Fruit fly (Drosophila melanogaster) whole organism, embryonic: ENCODE results near the gene Cnep1r2.
A peak's percentile ranks its signal among the peaks of the same experiment; 100 is the strongest.

ENCODE experiments used
- CG10267 ChIP-seq: fragments of 200-800 bp; sonication (Bioruptor generic); optimal IDR thresholded peaks from 2 replicates; lab custom pipeline; 2018; ENCODE audit warnings: missing biosample characterization, mild to moderate bottlenecking, missing genetic modification characterization, moderate library complexity
- CG10274 ChIP-seq: fragments of 200-800 bp; sonication (Bioruptor generic); optimal IDR thresholded peaks from 3 replicates; lab custom pipeline; 2017; ENCODE audit warnings: missing biosample characterization, mild to moderate bottlenecking, missing genetic modification characterization
- CG11723 ChIP-seq: fragments of 200-800 bp; sonication (Bioruptor generic); optimal IDR thresholded peaks from 2 replicates; lab custom pipeline; 2017; ENCODE audit warnings: missing biosample characterization, mild to moderate bottlenecking, missing genetic modification characterization
- CG12071 ChIP-seq: fragments of 200-800 bp; sonication (Bioruptor generic); optimal IDR thresholded peaks from 3 replicates; lab custom pipeline; 2018; ENCODE audit warnings: missing biosample characterization, mild to moderate bottlenecking, missing genetic modification characterization
- CG14050 ChIP-seq: fragments of 200-800 bp; sonication (Bioruptor generic); IDR thresholded peaks from 3 replicates; pipeline ENCODE4 v1.3.6; 2022; ENCODE audit warnings: missing biosample characterization, missing genetic modification characterization
- CG15011 ChIP-seq: fragments of 200-800 bp; sonication (Bioruptor generic); optimal IDR thresholded peaks from 3 replicates; lab custom pipeline; 2018; ENCODE audit warnings: missing biosample characterization, mild to moderate bottlenecking, missing genetic modification characterization
- CG16779 ChIP-seq: fragments of 200-800 bp; sonication (Bioruptor generic); IDR thresholded peaks from 2 replicates; pipeline ENCODE4 v1.3.6; 2022; ENCODE audit warnings: missing biosample characterization, missing genetic modification characterization
- CG17829 ChIP-seq: fragments of 200-800 bp; optimal IDR thresholded peaks from 2 replicates; lab custom pipeline; 2019; ENCODE audit warnings: missing biosample characterization, mild to moderate bottlenecking, missing genetic modification characterization, moderate library complexity
- CG18619 ChIP-seq: fragments of 200-800 bp; sonication (Bioruptor generic); optimal IDR thresholded peaks from 3 replicates; lab custom pipeline; 2017; ENCODE audit warnings: missing biosample characterization, mild to moderate bottlenecking, missing genetic modification characterization
- CG2116 ChIP-seq: fragments of 200-800 bp; sonication (Bioruptor generic); optimal IDR thresholded peaks from 3 replicates; lab custom pipeline; 2018; ENCODE audit warnings: missing biosample characterization, mild to moderate bottlenecking, missing genetic modification characterization
- CG31441 ChIP-seq: fragments of 200-800 bp; sonication (Bioruptor generic); IDR thresholded peaks from 2 replicates; pipeline ENCODE4 v1.3.6; 2022; ENCODE audit warnings: missing biosample characterization, missing genetic modification characterization
- CG3281 ChIP-seq: fragments of 200-800 bp; sonication (Bioruptor generic); optimal IDR thresholded peaks from 3 replicates; lab custom pipeline; 2017; ENCODE audit warnings: missing biosample characterization, mild to moderate bottlenecking, missing genetic modification characterization
- CG3407 ChIP-seq: fragments of 200-800 bp; sonication (Bioruptor generic); optimal IDR thresholded peaks from 2 replicates; lab custom pipeline; 2018; ENCODE audit warnings: missing biosample characterization, mild to moderate bottlenecking, missing genetic modification characterization
- CG4360 ChIP-seq: fragments of 200-800 bp; sonication (Bioruptor generic); IDR thresholded peaks from 2 replicates; pipeline ENCODE4 v1.3.6; 2022; ENCODE audit warnings: missing biosample characterization, missing genetic modification characterization
- CG4730 ChIP-seq: fragments of 200-800 bp; sonication (Bioruptor generic); IDR thresholded peaks from 2 replicates; pipeline ENCODE4 v1.3.6; 2022; ENCODE audit warnings: missing biosample characterization, missing genetic modification characterization
- CG5245 ChIP-seq: fragments of 200-800 bp; sonication (Bioruptor generic); optimal IDR thresholded peaks from 3 replicates; lab custom pipeline; 2016; ENCODE audit warnings: missing biosample characterization, missing genetic modification characterization
- CG7357 ChIP-seq: fragments of 200-800 bp; sonication (Bioruptor generic); IDR thresholded peaks from 3 replicates; pipeline ENCODE4 v1.3.6; 2022; ENCODE audit warnings: missing biosample characterization, missing genetic modification characterization
- D19A ChIP-seq: fragments of 200-800 bp; optimal IDR thresholded peaks from 3 replicates; lab custom pipeline; 2019; ENCODE audit warnings: missing biosample characterization, mild to moderate bottlenecking, missing genetic modification characterization, moderate library complexity
- Gsc ChIP-seq: fragments of 200-800 bp; sonication (Bioruptor generic); IDR thresholded peaks from 2 replicates; pipeline ENCODE4 v1.3.6; 2022; ENCODE audit warnings: missing biosample characterization, missing genetic modification characterization
- Hand ChIP-seq: fragments of 200-800 bp; sonication (Bioruptor generic); optimal IDR thresholded peaks from 2 replicates; lab custom pipeline; 2017; ENCODE audit warnings: mild to moderate bottlenecking, missing biosample characterization, missing genetic modification reagents, missing genetic modification characterization
- HmgZ ChIP-seq: fragments of 200-800 bp; sonication (Bioruptor generic); optimal IDR thresholded peaks from 2 replicates; lab custom pipeline; 2018; ENCODE audit warnings: missing biosample characterization, mild to moderate bottlenecking, missing genetic modification characterization
- Lhr ChIP-seq: fragments of 200-800 bp; sonication (Bioruptor generic); optimal IDR thresholded peaks from 3 replicates; lab custom pipeline; 2017; ENCODE audit warnings: mild to moderate bottlenecking, missing biosample characterization, missing genetic modification reagents, missing genetic modification characterization
- Med ChIP-seq: fragments of 200-800 bp; sonication (Bioruptor generic); peaks from one replicate; lab custom pipeline; 2016; ENCODE audit warnings: missing biosample characterization, missing genetic modification characterization, mild to moderate bottlenecking, inconsistent platforms, moderate library complexity
- NC2α ChIP-seq: fragments of 200-800 bp; sonication (Bioruptor generic); optimal IDR thresholded peaks from 2 replicates; lab custom pipeline; 2016; ENCODE audit warnings: missing biosample characterization, missing genetic modification characterization
- Rx ChIP-seq: fragments of 200-800 bp; sonication (Bioruptor generic); IDR thresholded peaks from 2 replicates; pipeline ENCODE4 v1.3.6; 2022; ENCODE audit warnings: missing biosample characterization, missing genetic modification characterization
- Sry-δ ChIP-seq: fragments of 200-800 bp; sonication (Bioruptor generic); optimal IDR thresholded peaks from 2 replicates; lab custom pipeline; 2016; ENCODE audit warnings: missing biosample characterization, missing genetic modification characterization
- Tbp ChIP-seq: fragments of >200 bp; optimal IDR thresholded peaks from 2 replicates; lab custom pipeline; 2018; ENCODE audit warnings: missing biosample characterization, missing genetic modification characterization
- Trl ChIP-seq, 3 experiments: fragments of >200 bp in 2 of 3; fragments of 200-800 bp in 1 of 3; sonication (Bioruptor generic) in 1 of 3; optimal IDR thresholded peaks; 2 replicates in 1 of 3; 3 replicates in 2 of 3; lab custom pipeline; 2016 to 2017; ENCODE audit warnings: missing biosample characterization in 1 of 3, missing genetic modification characterization in 1 of 3
- ac ChIP-seq: fragments of 200-800 bp; sonication (Bioruptor generic); optimal IDR thresholded peaks from 3 replicates; lab custom pipeline; 2017; ENCODE audit warnings: missing biosample characterization, mild to moderate bottlenecking, missing genetic modification characterization
- ara ChIP-seq: fragments of 200-800 bp; sonication (Bioruptor generic); IDR thresholded peaks from 2 replicates; pipeline ENCODE4 v1.3.6; 2022; ENCODE audit warnings: missing biosample characterization, missing genetic modification characterization
- bcd ChIP-seq: fragments of 200-800 bp; sonication (Bioruptor generic); optimal IDR thresholded peaks from 2 replicates; lab custom pipeline; 2017; ENCODE audit warnings: missing biosample characterization, mild to moderate bottlenecking, missing genetic modification characterization
- bsh ChIP-seq, 2 experiments: fragments of 200-800 bp; sonication (Bioruptor generic); optimal IDR thresholded peaks; 2 replicates each; lab custom pipeline; 2017 to 2018; ENCODE audit warnings: mild to moderate bottlenecking in 2 of 2, missing biosample characterization in 2 of 2, missing genetic modification characterization in 2 of 2, moderate library complexity in 1 of 2
- cg ChIP-seq: fragments of 200-800 bp; sonication (Bioruptor generic); optimal IDR thresholded peaks from 3 replicates; lab custom pipeline; 2019; ENCODE audit warnings: missing biosample characterization, mild to moderate bottlenecking, missing genetic modification characterization, moderate library complexity
- da ChIP-seq: fragments of 200-800 bp; sonication (Bioruptor generic); optimal IDR thresholded peaks from 2 replicates; lab custom pipeline; 2016; ENCODE audit warnings: missing biosample characterization, missing genetic modification characterization
- dan ChIP-seq: fragments of 200-800 bp; sonication (Bioruptor generic); IDR thresholded peaks from 2 replicates; pipeline ENCODE4 v1.3.6; 2022; ENCODE audit warnings: missing biosample characterization, missing genetic modification characterization
- dmrt11E ChIP-seq: fragments of 200-800 bp; sonication (Bioruptor generic); optimal IDR thresholded peaks from 3 replicates; lab custom pipeline; 2018; ENCODE audit warnings: missing biosample characterization, mild to moderate bottlenecking, missing genetic modification characterization, moderate library complexity
- dmrt99B ChIP-seq: fragments of 200-800 bp; sonication (Bioruptor generic); optimal IDR thresholded peaks from 2 replicates; lab custom pipeline; 2018; ENCODE audit warnings: missing biosample characterization, mild to moderate bottlenecking, missing genetic modification characterization, moderate library complexity
- emc ChIP-seq: fragments of 200-800 bp; sonication (Bioruptor generic); optimal IDR thresholded peaks from 2 replicates; lab custom pipeline; 2016; ENCODE audit warnings: missing biosample characterization, missing genetic modification characterization
- eyg ChIP-seq: fragments of 200-800 bp; sonication (Bioruptor generic); optimal IDR thresholded peaks from 3 replicates; lab custom pipeline; 2016; ENCODE audit warnings: missing biosample characterization, missing genetic modification characterization
- fd96Cb ChIP-seq: fragments of 200-800 bp; sonication (Bioruptor generic); optimal IDR thresholded peaks from 2 replicates; lab custom pipeline; 2018; ENCODE audit warnings: missing biosample characterization, mild to moderate bottlenecking, missing genetic modification characterization, moderate library complexity
- gce ChIP-seq: fragments of 200-800 bp; sonication (Bioruptor generic); IDR thresholded peaks from 3 replicates; pipeline ENCODE4 v1.3.6; 2022; ENCODE audit warnings: missing biosample characterization, missing genetic modification characterization
- gcm2 ChIP-seq: fragments of 200-800 bp; sonication (Bioruptor generic); optimal IDR thresholded peaks from 2 replicates; lab custom pipeline; 2016; ENCODE audit warnings: missing biosample characterization, missing genetic modification characterization
- lola ChIP-seq, 3 experiments: fragments of >200 bp in 2 of 3; fragments of 200-800 bp in 1 of 3; sonication (Bioruptor generic) in 1 of 3; optimal IDR thresholded peaks; 2 replicates each; lab custom pipeline; 2017 to 2019; ENCODE audit warnings: missing biosample characterization in 3 of 3, missing genetic modification characterization in 3 of 3, mild to moderate bottlenecking in 1 of 3, moderate library complexity in 1 of 3
- nau ChIP-seq: fragments of 200-800 bp; sonication (Bioruptor generic); optimal IDR thresholded peaks from 3 replicates; lab custom pipeline; 2017; ENCODE audit warnings: missing biosample characterization, mild to moderate bottlenecking, missing genetic modification characterization, missing genetic modification reagents
- pita ChIP-seq: fragments of 200-800 bp; sonication (Bioruptor generic); optimal IDR thresholded peaks from 2 replicates; lab custom pipeline; 2017; ENCODE audit warnings: missing biosample characterization, mild to moderate bottlenecking, missing genetic modification characterization
- pnt ChIP-seq: fragments of 200-800 bp; sonication (Bioruptor generic); optimal IDR thresholded peaks from 3 replicates; lab custom pipeline; 2016; ENCODE audit warnings: missing biosample characterization, missing genetic modification characterization
- rib ChIP-seq: fragments of 200-800 bp; sonication (Bioruptor generic); IDR thresholded peaks from 2 replicates; pipeline ENCODE4 v1.3.6; 2022; ENCODE audit warnings: missing biosample characterization, missing genetic modification characterization
- sens ChIP-seq: fragments of 200-800 bp; sonication (Bioruptor generic); peaks from one replicate; lab custom pipeline; 2016; ENCODE audit warnings: missing biosample characterization, missing genetic modification characterization
- tap ChIP-seq: fragments of 200-800 bp; optimal IDR thresholded peaks from 3 replicates; lab custom pipeline; 2019; ENCODE audit warnings: missing biosample characterization, mild to moderate bottlenecking, missing genetic modification characterization, moderate library complexity
- twi ChIP-seq: fragments of 200-800 bp; optimal IDR thresholded peaks from 2 replicates; lab custom pipeline; 2019; ENCODE audit warnings: missing biosample characterization, mild to moderate bottlenecking, missing genetic modification characterization, moderate library complexity
- zen ChIP-seq: fragments of 200-800 bp; sonication (Bioruptor generic); optimal IDR thresholded peaks from 3 replicates; lab custom pipeline; 2018; ENCODE audit warnings: missing biosample characterization, mild to moderate bottlenecking, missing genetic modification characterization, moderate library complexity

Cnep1r2 gene

dm6 chr3L:10659524-10659923, 21.6 kb downstream of the Cnep1r2 start (continued):
- no peak for TF ChIP-seq Rx (GFP tag; lab: Robert Waterston, UW)
- TF ChIP-seq Tbp (GFP tag; lab: Kevin White, UChicago) = no peak
- peak; percentile 19 for TF ChIP-seq sens (GFP tag; lab: Kevin White, UChicago)
- peak; percentile 57 for TF ChIP-seq nau (GFP tag; lab: Kevin White, UChicago)
- TF ChIP-seq ac (GFP tag; lab: Kevin White, UChicago) = peak; percentile 91
- TF ChIP-seq CG11723 (GFP tag; lab: Kevin White, UChicago) = no peak
- TF ChIP-seq gcm2 (GFP tag; lab: Kevin White, UChicago) = no peak
- TF ChIP-seq cg (GFP tag; lab: Kevin White, UChicago) = peak; percentile 11
- TF ChIP-seq CG15011 = no peak
- TF ChIP-seq emc (GFP tag; lab: Kevin White, UChicago) = no peak
- no peak for TF ChIP-seq lola (GFP tag; optimal IDR thresholded peaks at IDR 0.05; lab: Kevin White, UChicago)
- TF ChIP-seq gce (GFP tag; lab: Robert Waterston, UW) = no peak
- no peak for TF ChIP-seq CG3281
- no peak for TF ChIP-seq CG3407
- TF ChIP-seq CG2116 (GFP tag; lab: Kevin White, UChicago) = no peak
- TF ChIP-seq dan = no peak
- TF ChIP-seq Med (GFP tag; lab: Kevin White, UChicago) = peak; percentile 29
- TF ChIP-seq CG4360 (GFP tag; lab: Robert Waterston, UW) = no peak
- no peak for TF ChIP-seq Lhr (GFP tag; lab: Kevin White, UChicago)
- TF ChIP-seq bcd (GFP tag; lab: Kevin White, UChicago) = no peak
- no peak for TF ChIP-seq Gsc (GFP tag; lab: Robert Waterston, UW)
- TF ChIP-seq fd96Cb (tag; lab: Kevin White, UChicago) = no peak
- no peak for TF ChIP-seq HmgZ (tag; lab: Kevin White, UChicago)
- TF ChIP-seq dmrt11E (tag; lab: Kevin White, UChicago) = no peak
- TF ChIP-seq ara (GFP tag; lab: Robert Waterston, UW) = no peak
- TF ChIP-seq NC2α (GFP tag; lab: Kevin White, UChicago) = no peak
- TF ChIP-seq CG10267 (tag; lab: Kevin White, UChicago) = no peak
- TF ChIP-seq bsh (GFP tag; optimal IDR thresholded peaks at IDR 0.05; lab: Kevin White, UChicago) = no peak
- no peak for TF ChIP-seq CG7357 (GFP tag; lab: Robert Waterston, UW)
- TF ChIP-seq CG16779 = no peak
- no peak for TF ChIP-seq CG10274 (GFP tag; lab: Kevin White, UChicago)
- TF ChIP-seq da (GFP tag; lab: Kevin White, UChicago) = peak; percentile 1
- TF ChIP-seq CG5245 (GFP tag; lab: Kevin White, UChicago) = no peak
- no peak for TF ChIP-seq pnt (GFP tag; lab: Kevin White, UChicago)
- no peak for TF ChIP-seq eyg (GFP tag; lab: Kevin White, UChicago)
- TF ChIP-seq CG14050 (GFP tag; lab: Robert Waterston, UW) = no peak
- no peak for TF ChIP-seq Hand (GFP tag; lab: Kevin White, UChicago)
- TF ChIP-seq CG4730 = no peak
- TF ChIP-seq zen (tag; lab: Kevin White, UChicago) = no peak

- peak; percentile 13; the same call in 1 of the 2 replicates for TF ChIP-seq rib
- TF ChIP-seq CG17829 (tag; lab: Kevin White, UChicago) = peak; percentile 10
- TF ChIP-seq CG18619 (GFP tag; lab: Kevin White, UChicago) = no peak
- TF ChIP-seq pita (GFP tag; lab: Kevin White, UChicago) = no peak
- TF ChIP-seq CG12071 (GFP tag; lab: Kevin White, UChicago) = no peak
- peak; percentile 64 for TF ChIP-seq twi (tag; lab: Kevin White, UChicago)
- peak; percentile 18 for TF ChIP-seq dmrt99B (tag; lab: Kevin White, UChicago)
- peak; percentile 32 for TF ChIP-seq tap (tag; lab: Kevin White, UChicago)
- 0 out of 2 replicates have a peak, but pooled peaks have one; percentile 22 for TF ChIP-seq CG31441 (GFP tag; lab: Robert Waterston, UW)
- TF ChIP-seq D19A (tag; lab: Kevin White, UChicago) = peak; percentile 24
- no peak for TF ChIP-seq Sry-δ (GFP tag; lab: Kevin White, UChicago)
- TF ChIP-seq Trl (optimal IDR thresholded peaks at IDR 0.05; lab: Kevin White, UChicago) = peak; percentile 46 to 51
- TF ChIP-seq Trl (GFP tag; optimal IDR thresholded peaks at IDR 0.05; lab: Kevin White, UChicago) = no peak
These were observed 22.2 kb downstream of the Cnep1r2 start for dm6 chr3L:10659993-10660743.
